Worm (Caenorhabditis elegans) whole organism, L3 larva: ENCODE data around the gene ifas-2.

Experiments used
- R02D3.7 ChIP-seq: fragments of 150-350 bp; optimal IDR thresholded peaks from 2 replicates; lab custom pipeline; 2014; ENCODE audit warnings: missing biosample characterization, missing genetic modification characterization
- ZK546.5 ChIP-seq: sonication (generic microtip); optimal IDR thresholded peaks from 2 replicates; lab custom pipeline; 2017; ENCODE audit warnings: missing biosample characterization, missing genetic modification characterization
- ama-1 ChIP-seq: fragments of 150-350 bp; optimal IDR thresholded peaks from 2 replicates; lab custom pipeline; 2018
- ceh-16 ChIP-seq: sonication (generic microtip); optimal IDR thresholded peaks from 2 replicates; lab custom pipeline; 2017; ENCODE audit warnings: missing biosample characterization, missing genetic modification characterization
- ceh-28 ChIP-seq: fragments of 150-350 bp; optimal IDR thresholded peaks from 2 replicates; lab custom pipeline; 2014; ENCODE audit warnings: missing biosample characterization, missing genetic modification reagents, missing genetic modification characterization
- ceh-82 ChIP-seq: fragments of 150-350 bp; optimal IDR thresholded peaks from 2 replicates; lab custom pipeline; 2014; ENCODE audit warnings: missing biosample characterization, missing genetic modification characterization
- ceh-9 ChIP-seq: sonication (generic microtip); optimal IDR thresholded peaks from 2 replicates; lab custom pipeline; 2018; ENCODE audit warnings: missing biosample characterization, missing genetic modification characterization
- daf-12 ChIP-seq: fragments of 150-350 bp; optimal IDR thresholded peaks from 2 replicates; lab custom pipeline; 2014; ENCODE audit warnings: missing biosample characterization, missing genetic modification reagents, missing genetic modification characterization
- egl-27 ChIP-seq: sonication (generic microtip); optimal IDR thresholded peaks from 4 replicates; lab custom pipeline; 2017; ENCODE audit warnings: missing biosample characterization, missing genetic modification reagents, missing genetic modification characterization
- elt-1 ChIP-seq: fragments of 150-350 bp; optimal IDR thresholded peaks from 2 replicates; lab custom pipeline; 2014; ENCODE audit warnings: missing biosample characterization, missing genetic modification characterization
- elt-2 ChIP-seq: sonication (generic microtip); optimal IDR thresholded peaks from 2 replicates; lab custom pipeline; 2016; ENCODE audit warnings: missing genetic modification reagents, mild to moderate bottlenecking, missing genetic modification characterization, missing compliant biosample characterization
- eor-1 ChIP-seq, 2 experiments: fragments of 150-350 bp; optimal IDR thresholded peaks; 2 replicates each; lab custom pipeline; 2014 to 2018; ENCODE audit warnings: missing biosample characterization in 2 of 2, missing genetic modification characterization in 2 of 2
- fkh-2 ChIP-seq: fragments of 150-350 bp; optimal IDR thresholded peaks from 2 replicates; lab custom pipeline; 2014; ENCODE audit warnings: missing biosample characterization, missing genetic modification reagents, missing genetic modification characterization
- fos-1 ChIP-seq: fragments of 150-350 bp; optimal IDR thresholded peaks from 2 replicates; lab custom pipeline; 2014; ENCODE audit warnings: missing biosample characterization, missing genetic modification characterization
- hmg-11 ChIP-seq: sonication (generic microtip); optimal IDR thresholded peaks from 2 replicates; lab custom pipeline; 2016; ENCODE audit warnings: missing genetic modification characterization, missing compliant biosample characterization
- jun-1 ChIP-seq: fragments of 150-350 bp; optimal IDR thresholded peaks from 2 replicates; lab custom pipeline; 2014; ENCODE audit warnings: missing biosample characterization, missing genetic modification reagents, missing genetic modification characterization
- lin-15B ChIP-seq: fragments of 150-350 bp; optimal IDR thresholded peaks from 2 replicates; lab custom pipeline; 2014; ENCODE audit warnings: missing biosample characterization, missing genetic modification characterization
- lin-39 ChIP-seq: fragments of 150-350 bp; optimal IDR thresholded peaks from 2 replicates; lab custom pipeline; 2018; ENCODE audit warnings: missing biosample characterization, missing genetic modification reagents, missing genetic modification characterization
- lsy-12 ChIP-seq: sonication (generic microtip); optimal IDR thresholded peaks from 2 replicates; lab custom pipeline; 2016; ENCODE audit warnings: mild to moderate bottlenecking, missing genetic modification characterization, missing compliant biosample characterization
- mdl-1 ChIP-seq: fragments of 150-350 bp; optimal IDR thresholded peaks from 2 replicates; lab custom pipeline; 2014; ENCODE audit warnings: missing biosample characterization, missing genetic modification characterization
- mml-1 ChIP-seq: fragments of 150-350 bp; sonication (generic microtip); optimal IDR thresholded peaks from 3 replicates; lab custom pipeline; 2014; ENCODE audit warnings: missing biosample characterization, missing genetic modification characterization
- nfya-1 ChIP-seq: sonication (generic microtip); optimal IDR thresholded peaks from 2 replicates; lab custom pipeline; 2017; ENCODE audit warnings: missing genetic modification characterization, mild to moderate bottlenecking, missing compliant biosample characterization, antibody characterized with exemption, moderate library complexity; ENCODE audit not compliant: insufficient read depth
- nhr-25 ChIP-seq: sonication (generic microtip); optimal IDR thresholded peaks from 2 replicates; lab custom pipeline; 2017; ENCODE audit warnings: missing biosample characterization, missing genetic modification characterization
- nhr-28 ChIP-seq: fragments of 150-350 bp; optimal IDR thresholded peaks from 2 replicates; lab custom pipeline; 2014; ENCODE audit warnings: missing biosample characterization, missing genetic modification characterization
- nhr-43 ChIP-seq: sonication (generic microtip); optimal IDR thresholded peaks from 2 replicates; lab custom pipeline; 2016; ENCODE audit warnings: mild to moderate bottlenecking, missing genetic modification characterization, missing compliant biosample characterization; ENCODE audit not compliant: poor library complexity, severe bottlenecking
- nhr-67 ChIP-seq: fragments of 150-350 bp; optimal IDR thresholded peaks from 2 replicates; lab custom pipeline; 2014; ENCODE audit warnings: missing biosample characterization, missing genetic modification characterization
- nhr-76 ChIP-seq: fragments of 150-350 bp; sonication (generic microtip); optimal IDR thresholded peaks from 5 replicates; lab custom pipeline; 2014; ENCODE audit warnings: missing biosample characterization, missing genetic modification characterization
- pqm-1 ChIP-seq: fragments of 150-350 bp; optimal IDR thresholded peaks from 2 replicates; lab custom pipeline; 2017; ENCODE audit warnings: missing biosample characterization, missing genetic modification characterization, inconsistent platforms
- sea-2 ChIP-seq: fragments of 150-350 bp; sonication (generic microtip); optimal IDR thresholded peaks from 4 replicates; lab custom pipeline; 2014; ENCODE audit warnings: missing biosample characterization, missing genetic modification reagents, missing genetic modification characterization
- skn-1 ChIP-seq: fragments of 150-350 bp; optimal IDR thresholded peaks from 2 replicates; lab custom pipeline; 2014; ENCODE audit warnings: missing biosample characterization, missing genetic modification characterization
- snpc-4 ChIP-seq: fragments of 150-350 bp; optimal IDR thresholded peaks from 2 replicates; lab custom pipeline; 2014; ENCODE audit warnings: missing biosample characterization, missing genetic modification characterization
- unc-39 ChIP-seq: sonication (generic microtip); optimal IDR thresholded peaks from 4 replicates; lab custom pipeline; 2017; ENCODE audit warnings: missing biosample characterization, missing genetic modification characterization
- zag-1 ChIP-seq: fragments of 150-350 bp; optimal IDR thresholded peaks from 2 replicates; lab custom pipeline; 2014; ENCODE audit warnings: missing biosample characterization, missing genetic modification characterization
- ztf-4 ChIP-seq: fragments of 150-350 bp; optimal IDR thresholded peaks from 2 replicates; lab custom pipeline; 2014; ENCODE audit warnings: missing biosample characterization, missing genetic modification characterization

The ifas-2 gene

DNA sequence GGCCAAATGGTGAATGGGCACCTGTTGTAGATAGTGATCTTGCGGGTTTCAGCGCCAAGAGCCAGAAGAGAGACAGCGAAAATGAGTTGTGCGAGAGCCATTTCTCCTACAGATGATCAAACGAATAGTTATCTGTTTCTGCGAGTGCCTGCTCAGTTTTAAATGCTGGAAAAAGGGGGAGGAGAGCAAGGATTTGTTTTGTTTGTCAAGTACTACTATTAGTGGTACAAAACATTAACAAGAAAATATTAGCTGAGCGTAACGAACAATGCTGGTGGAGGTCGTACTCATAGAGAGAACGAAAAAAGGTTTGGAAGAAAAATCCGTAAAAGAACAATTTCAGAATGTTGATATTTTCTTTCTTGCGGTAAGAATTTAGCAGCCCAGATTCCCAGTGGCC is 17.3 kb downstream of the ifas-2 start, which contains the start of gene thn-4:
Gene thn-4, minus strand, starts transcription at position 101 of the 400 bp plus-strand sequence.
- TF ChIP-seq fkh-2 (tag; lab: Kevin White, UChicago) (no peak), mml-1 (tag; lab: Kevin White, UChicago) (no peak), elt-2 (no peak), nfya-1 (tag; lab: Kevin White, UChicago) (no peak), egl-27 (tag; lab: Kevin White, UChicago) (no peak), nhr-25 (tag; lab: Kevin White, UChicago) (no peak), ceh-16 (tag; lab: Kevin White, UChicago) (no peak), zag-1 (tag; lab: Kevin White, UChicago) (no peak), nhr-76 (tag; lab: Kevin White, UChicago) (no peak), snpc-4 (tag; lab: Kevin White, UChicago) (no peak), ztf-4 (tag; lab: Kevin White, UChicago) (no peak), sea-2 (GFP tag; lab: Kevin White, UChicago) (no peak), fos-1 (no peak), lin-15B (tag; lab: Kevin White, UChicago) (no peak)

ce11 chrV:16869740-16870139 is 18.9 kb downstream of the ifas-2 start, which contains the start of gene clec-33:
clec-33 (minus strand) TSS chrV:16869840.
- TF ChIP-seq eor-1 (tag; optimal IDR thresholded peaks at IDR 0.05; lab: Kevin White, UChicago) (no peak), nhr-76 (tag; lab: Kevin White, UChicago) (no peak), daf-12 (tag; lab: Kevin White, UChicago) (no peak), nhr-43 (tag; lab: Kevin White, UChicago) (no peak), elt-1 (tag; lab: Kevin White, UChicago) (no peak), ceh-9 (tag; lab: Kevin White, UChicago) (no peak), egl-27 (tag; lab: Kevin White, UChicago) (no peak), R02D3.7 (tag; lab: Kevin White, UChicago) (no peak), lin-15B (tag; lab: Kevin White, UChicago) (no peak), ama-1 (lab: Kevin White, UChicago) (no peak), hmg-11 (tag; lab: Kevin White, UChicago) (no peak), elt-2 (no peak), sea-2 (GFP tag; lab: Kevin White, UChicago) (no peak), ceh-16 (tag; lab: Kevin White, UChicago) (no peak), skn-1 (tag; lab: Kevin White, UChicago) (no peak)

- TF ChIP-seq mml-1 (tag; lab: Kevin White, UChicago) (no peak), lsy-12 (tag; lab: Kevin White, UChicago) (no peak), nhr-28 (no peak), nhr-25 (tag; lab: Kevin White, UChicago) (no peak), nhr-67 (tag; lab: Kevin White, UChicago) (no peak), nhr-43 (tag; lab: Kevin White, UChicago) (no peak)
Measured at ce11 chrV:16865404-16865803, 23.3 kb downstream of the ifas-2 start, which contains the start of gene clec-28. clec-28 (plus strand) TSS chrV:16865704.

ce11 chrV:16861719-16862118 is 27.0 kb downstream of the ifas-2 start, which contains the start of the genes clec-32 and clec-24:
clec-32 (minus strand) TSS chrV:16861819.
clec-24 (plus strand) TSS chrV:16862012.
- TF ChIP-seq nhr-67 (tag; lab: Kevin White, UChicago) (no peak), nfya-1 (tag; lab: Kevin White, UChicago) (no peak), hmg-11 (tag; lab: Kevin White, UChicago) (no peak), ZK546.5 (tag; lab: Kevin White, UChicago) (no peak), mdl-1 (tag; lab: Kevin White, UChicago) (no peak), lsy-12 (tag; lab: Kevin White, UChicago) (no peak), ama-1 (lab: Kevin White, UChicago) (no peak), nhr-43 (tag; lab: Kevin White, UChicago) (no peak), ceh-82 (tag; lab: Kevin White, UChicago) (no peak), R02D3.7 (tag; lab: Kevin White, UChicago) (no peak), lin-39 (tag; lab: Kevin White, UChicago) (no peak), pqm-1 (no peak), mml-1 (tag; lab: Kevin White, UChicago) (no peak), snpc-4 (tag; lab: Kevin White, UChicago) (no peak), nhr-28 (no peak), ceh-28 (no peak), unc-39 (tag; lab: Kevin White, UChicago) (no peak), jun-1 (tag; lab: Kevin White, UChicago) (no peak)
